Comparison of ENCODE assay signal across 4 fruit fly cellular contexts in the genomic region with DNA sequence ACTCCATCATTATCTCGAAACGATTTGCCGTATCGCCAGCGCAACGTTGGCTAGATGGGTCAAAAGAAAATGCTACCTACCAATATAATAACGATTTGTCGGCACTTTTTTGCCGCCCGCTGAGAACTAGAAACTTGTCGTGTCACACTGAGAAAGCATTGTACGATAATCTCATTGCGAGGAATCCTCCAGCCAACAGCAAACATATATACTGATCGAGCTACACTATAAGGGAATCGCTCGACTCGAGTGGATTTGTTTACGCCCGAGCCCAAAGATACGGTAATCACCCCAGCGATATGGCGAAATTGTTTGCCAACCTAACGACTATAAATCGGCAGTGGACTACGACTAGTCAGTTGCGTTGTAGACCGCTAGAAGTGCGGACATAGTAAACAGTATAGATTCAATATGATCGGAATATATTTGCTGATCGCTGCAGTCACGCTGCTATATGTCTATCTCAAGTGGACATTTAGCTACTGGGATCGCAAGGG.
A peak's percentile ranks its signal among the peaks of the same experiment; 100 is the strongest.
TF ChIP-seq lines count a peak whose summit lies in the region.

Cyp6d5 (plus strand) TSS at position 356 of the 497 bp plus-strand sequence.

- no peak for TF ChIP-seq CTCF in whole organism, embryonic (GFP tag; optimal IDR thresholded peaks at IDR 0.05; lab: Kevin White, UChicago)

TF ChIP-seq in whole organism, adult, 20 proteins besides CTCF, POLR2A, EP300 and RAD21:
- TF ChIP-seq CG14711 (tag; optimal IDR thresholded peaks at IDR 0.05; lab: Kevin White, UChicago) (peak; percentile 3), CG11617 (GFP tag; optimal IDR thresholded peaks at IDR 0.05; lab: Kevin White, UChicago) (no peak), toe (GFP tag; optimal IDR thresholded peaks at IDR 0.05; lab: Kevin White, UChicago) (no peak), CG1620 (GFP tag; optimal IDR thresholded peaks at IDR 0.05; lab: Kevin White, UChicago) (no peak), Hr96 (GFP tag; optimal IDR thresholded peaks at IDR 0.05; lab: Kevin White, UChicago) (no peak), CG12768 (GFP tag; optimal IDR thresholded peaks at IDR 0.05; lab: Kevin White, UChicago) (peak; percentile 59), Mnt (GFP tag; optimal IDR thresholded peaks at IDR 0.05; lab: Kevin White, UChicago) (peak; percentile 69), kay (GFP tag; lab: Kevin White, UChicago; ENCODE audit: borderline replicate concordance) (no peak), CG5204 (GFP tag; optimal IDR thresholded peaks at IDR 0.05; lab: Kevin White, UChicago) (no peak), tj (GFP tag; optimal IDR thresholded peaks at IDR 0.05; lab: Kevin White, UChicago) (peak; percentile 76), CG7101 (tag; optimal IDR thresholded peaks at IDR 0.05; lab: Kevin White, UChicago) (peak; percentile 24), pad (GFP tag; optimal IDR thresholded peaks at IDR 0.05; lab: Kevin White, UChicago) (no peak), cnc (optimal IDR thresholded peaks at IDR 0.05; lab: Kevin White, UChicago) (peak; percentile 71 to 96), CG33017 (tag; optimal IDR thresholded peaks at IDR 0.05; lab: Kevin White, UChicago) (peak; percentile 39), CG7045 (GFP tag; optimal IDR thresholded peaks at IDR 0.05; lab: Kevin White, UChicago) (peak; percentile 18), Crg-1 (GFP tag; optimal IDR thresholded peaks at IDR 0.05; lab: Kevin White, UChicago) (peak; percentile 22), bab1 (GFP tag; optimal IDR thresholded peaks at IDR 0.05; lab: Kevin White, UChicago) (no peak), ovo (GFP tag; optimal IDR thresholded peaks at IDR 0.05; lab: Kevin White, UChicago) (peak; percentile 31), cic (GFP tag; optimal IDR thresholded peaks at IDR 0.05; lab: Kevin White, UChicago) (peak; percentile 98), Clk (GFP tag; optimal IDR thresholded peaks at IDR 0.05; lab: Kevin White, UChicago) (no peak)

TF ChIP-seq in whole organism, embryonic, 481 proteins besides CTCF, POLR2A, EP300 and RAD21 (continues in another document):
- TF ChIP-seq Doc3 (GFP tag; IDR thresholded peaks at IDR 0.05; lab: Robert Waterston, UW; ENCODE audit: partially characterized antibody), result no peak
- peak; percentile 42 for TF ChIP-seq Deaf1 (tag; optimal IDR thresholded peaks at IDR 0.05; lab: Kevin White, UChicago)
- peak in 1 of 2 experiments; percentile 13 for TF ChIP-seq bsh (GFP tag; optimal IDR thresholded peaks at IDR 0.05; lab: Kevin White, UChicago)
- no peak for TF ChIP-seq pfk (GFP tag; optimal IDR thresholded peaks at IDR 0.05; lab: Kevin White, UChicago)
- TF ChIP-seq CG2678 (tag; optimal IDR thresholded peaks at IDR 0.05; lab: Kevin White, UChicago), result peak; percentile 2
- TF ChIP-seq CG15479 (GFP tag; optimal IDR thresholded peaks at IDR 0.05; lab: Kevin White, UChicago), result peak; percentile 77
- TF ChIP-seq CG4404 (GFP tag; IDR thresholded peaks at IDR 0.05; lab: Robert Waterston, UW), result no peak
- TF ChIP-seq Med (GFP tag; lab: Kevin White, UChicago), result peak; percentile 85
- TF ChIP-seq NC2β (GFP tag; optimal IDR thresholded peaks at IDR 0.05; lab: Kevin White, UChicago), result peak; percentile 15
- TF ChIP-seq HmgZ (tag; optimal IDR thresholded peaks at IDR 0.05; lab: Kevin White, UChicago), result peak; percentile 35
- TF ChIP-seq ATbp (GFP tag; optimal IDR thresholded peaks at IDR 0.05; lab: Kevin White, UChicago), result peak; percentile 3
- peak; percentile 11 for TF ChIP-seq CG15601 (tag; optimal IDR thresholded peaks at IDR 0.05; lab: Kevin White, UChicago)
- no peak for TF ChIP-seq CG2712 (tag; optimal IDR thresholded peaks at IDR 0.05; lab: Kevin White, UChicago)
- TF ChIP-seq mirr (GFP tag; optimal IDR thresholded peaks at IDR 0.05; lab: Kevin White, UChicago), result peak; percentile 57
- peak; percentile 96 for TF ChIP-seq exex (tag; optimal IDR thresholded peaks at IDR 0.05; lab: Kevin White, UChicago)
- TF ChIP-seq tna (GFP tag; IDR thresholded peaks at IDR 0.05; lab: Robert Waterston, UW; ENCODE audit: partially characterized antibody), result no peak
- TF ChIP-seq zen (tag; optimal IDR thresholded peaks at IDR 0.05; lab: Kevin White, UChicago), result peak; percentile 47
- peak; percentile 3 for TF ChIP-seq cwo (GFP tag; optimal IDR thresholded peaks at IDR 0.05; lab: Kevin White, UChicago)
- TF ChIP-seq BtbVII (GFP tag; optimal IDR thresholded peaks at IDR 0.05; lab: Kevin White, UChicago), result peak; percentile 44
- peak; percentile 17 for TF ChIP-seq PHDP (tag; optimal IDR thresholded peaks at IDR 0.05; lab: Kevin White, UChicago)
- no peak for TF ChIP-seq CG18764 (GFP tag; optimal IDR thresholded peaks at IDR 0.05; lab: Kevin White, UChicago)
- TF ChIP-seq org-1 (GFP tag; optimal IDR thresholded peaks at IDR 0.05; lab: Kevin White, UChicago), result peak; percentile 20
- TF ChIP-seq sens (GFP tag; lab: Kevin White, UChicago), result peak; percentile 65

TF ChIP-seq in whole organism, prepupa, 60 proteins besides CTCF, POLR2A, EP300 and RAD21:
- peak; percentile 58 for TF ChIP-seq fkh (GFP tag; optimal IDR thresholded peaks at IDR 0.05; lab: Kevin White, UChicago)
- TF ChIP-seq vri (GFP tag; optimal IDR thresholded peaks at IDR 0.05; lab: Kevin White, UChicago), result peak; percentile 45
- TF ChIP-seq svp (GFP tag; lab: Kevin White, UChicago), result peak; percentile 70
- no peak for TF ChIP-seq CG3032 (tag; optimal IDR thresholded peaks at IDR 0.05; lab: Kevin White, UChicago)

TF ChIP-seq in whole organism, wandering third instar larva, 38 proteins besides CTCF, POLR2A, EP300 and RAD21:
- TF ChIP-seq Rel (GFP tag; optimal IDR thresholded peaks at IDR 0.05; lab: Kevin White, UChicago) (no peak), Rel (tag; optimal IDR thresholded peaks at IDR 0.05; lab: Kevin White, UChicago) (peak; percentile 56), lola (GFP tag; optimal IDR thresholded peaks at IDR 0.05; lab: Kevin White, UChicago) (no peak), Jra (GFP tag; optimal IDR thresholded peaks at IDR 0.05; lab: Kevin White, UChicago) (peak; percentile 9), OdsH (GFP tag; optimal IDR thresholded peaks at IDR 0.05; lab: Kevin White, UChicago) (no peak)
